Worm (Caenorhabditis elegans): ENCODE measurements around the gene K01F9.2.

Gene K01F9.2

DNA sequence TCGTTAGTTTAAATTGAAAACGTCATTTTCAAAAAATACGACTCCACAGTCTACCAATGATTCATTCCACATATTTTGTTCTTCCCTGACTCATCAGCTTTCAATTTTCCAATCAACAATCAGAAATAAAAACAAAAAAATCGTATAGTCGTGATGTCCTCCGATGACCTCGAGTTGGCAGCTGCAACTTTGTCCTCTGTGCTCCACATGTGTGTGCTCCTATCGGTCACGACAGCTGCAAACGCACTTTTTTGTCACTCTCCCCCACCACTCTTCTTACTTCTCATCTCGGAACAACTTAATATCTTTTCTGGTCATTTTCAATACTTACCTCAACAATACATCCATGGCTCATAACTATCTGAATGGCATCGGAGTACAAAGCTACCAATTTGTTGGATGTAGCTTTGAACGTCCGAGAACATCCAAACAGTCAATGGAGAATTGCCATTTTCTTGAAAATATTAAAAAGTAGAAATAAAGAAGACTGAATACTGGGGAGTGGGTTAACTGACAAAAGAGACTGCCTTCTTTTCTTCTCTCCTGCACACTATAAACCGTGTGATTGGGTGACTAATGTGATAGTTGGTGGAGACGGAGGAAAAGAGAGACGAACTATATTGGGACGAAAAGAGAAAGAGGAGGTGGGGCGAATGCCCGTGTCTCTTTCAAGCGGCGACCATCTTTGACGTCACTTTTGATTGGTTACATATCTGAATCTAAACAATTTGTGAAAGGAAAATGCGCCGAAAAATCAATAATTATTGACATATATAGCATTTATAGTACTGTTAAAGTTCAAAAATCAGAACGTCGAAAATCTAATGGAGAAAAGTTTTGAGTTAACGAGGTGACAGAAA lies 9.7 kb downstream of the K01F9.2 start:
- no peak for TF ChIP-seq tab-1 (GFP tag; IDR thresholded peaks at IDR 0.05)

DNA sequence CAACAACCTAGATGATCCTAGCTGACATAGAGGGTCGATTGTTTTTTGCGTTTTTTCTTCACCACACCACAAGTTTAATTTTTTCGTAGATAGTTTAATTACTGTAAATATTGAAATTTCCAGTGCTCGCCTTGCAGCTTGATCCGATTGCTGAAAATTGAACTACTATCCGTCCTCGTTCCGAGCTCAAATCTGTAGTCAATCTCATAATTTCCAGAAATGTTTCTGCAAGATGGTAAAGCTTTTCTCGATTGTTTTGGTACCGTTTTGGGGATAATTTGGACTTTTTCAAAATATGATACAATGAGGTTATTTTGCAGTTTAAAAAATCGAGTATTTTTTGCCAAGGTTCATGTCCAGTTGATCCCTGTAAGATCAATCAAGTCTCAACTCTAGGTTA lies 10.9 kb downstream of the K01F9.2 start:
- TF ChIP-seq tab-1 (GFP tag; IDR thresholded peaks at IDR 0.05), result no peak
- TF ChIP-seq cog-1 (tag; optimal IDR thresholded peaks at IDR 0.05), result no peak
- TF ChIP-seq ref-1 (GFP tag; conservative IDR thresholded peaks at IDR 0.05), result no peak
- no peak for TF ChIP-seq ztf-29 (GFP tag; IDR thresholded peaks at IDR 0.05)
- TF ChIP-seq klf-2 (GFP tag; conservative IDR thresholded peaks at IDR 0.05), result no peak
- no peak for TF ChIP-seq T22C8.4 (GFP tag; IDR thresholded peaks at IDR 0.05)
- no peak for TF ChIP-seq ztf-23 (GFP tag; IDR thresholded peaks at IDR 0.05)

DNA sequence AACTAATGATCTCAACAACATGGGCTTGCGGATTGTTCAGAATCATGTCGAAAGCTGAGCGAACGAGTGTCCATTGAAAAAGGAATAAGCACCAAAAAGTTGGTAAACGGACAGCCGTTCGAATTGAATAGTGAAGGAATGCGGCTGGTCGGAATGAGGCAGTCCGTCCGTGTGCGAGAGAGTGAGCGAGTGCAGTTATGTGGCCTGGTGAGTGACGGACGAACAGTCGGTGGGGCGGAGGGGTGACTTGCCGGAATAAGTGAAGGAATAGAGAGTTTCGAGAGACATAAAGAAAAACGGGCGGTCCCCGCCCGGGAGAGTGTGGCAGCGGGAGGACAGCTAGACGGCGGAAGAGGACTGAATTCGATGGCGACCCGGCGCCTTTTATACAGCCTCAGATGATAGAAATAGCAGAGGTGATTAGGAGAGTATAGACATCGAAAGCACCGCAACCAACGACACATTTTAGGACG lies 11.6 kb downstream of the K01F9.2 start:
- TF ChIP-seq cog-1 (tag; optimal IDR thresholded peaks at IDR 0.05) (peak; percentile 11), med-1 (GFP tag; optimal IDR thresholded peaks at IDR 0.05; ENCODE audit: insufficient read depth) (no peak), tab-1 (GFP tag; IDR thresholded peaks at IDR 0.05) (peak; percentile 51; the same call in 1 of the 2 replicates), ztf-29 (GFP tag; IDR thresholded peaks at IDR 0.05) (no peak), T22C8.4 (GFP tag; IDR thresholded peaks at IDR 0.05) (no peak), flt-1 (GFP tag; IDR thresholded peaks at IDR 0.05) (0 out of 2 replicates have a peak, but pooled peaks have one; percentile 54), ztf-23 (GFP tag; IDR thresholded peaks at IDR 0.05) (peak; percentile 57; the same call in 1 of the 2 replicates), ref-1 (GFP tag; conservative IDR thresholded peaks at IDR 0.05) (no peak), klf-2 (GFP tag; conservative IDR thresholded peaks at IDR 0.05) (no peak)

- no peak for TF ChIP-seq ref-1 (GFP tag; conservative IDR thresholded peaks at IDR 0.05)
- no peak for TF ChIP-seq flt-1 (GFP tag; IDR thresholded peaks at IDR 0.05)
- TF ChIP-seq T22C8.4 (GFP tag; IDR thresholded peaks at IDR 0.05), result no peak
- TF ChIP-seq cog-1 (tag; optimal IDR thresholded peaks at IDR 0.05), result no peak
- no peak for TF ChIP-seq ztf-23 (GFP tag; IDR thresholded peaks at IDR 0.05)
- no peak for TF ChIP-seq tab-1 (GFP tag; IDR thresholded peaks at IDR 0.05)
- TF ChIP-seq med-1 (GFP tag; optimal IDR thresholded peaks at IDR 0.05; ENCODE audit: insufficient read depth), result no peak
- TF ChIP-seq klf-2 (GFP tag; conservative IDR thresholded peaks at IDR 0.05), result no peak
- TF ChIP-seq ztf-29 (GFP tag; IDR thresholded peaks at IDR 0.05), result no peak
These were observed 18.4 kb downstream of the K01F9.2 start for ce11 chrIII:8858482-8858881.

DNA sequence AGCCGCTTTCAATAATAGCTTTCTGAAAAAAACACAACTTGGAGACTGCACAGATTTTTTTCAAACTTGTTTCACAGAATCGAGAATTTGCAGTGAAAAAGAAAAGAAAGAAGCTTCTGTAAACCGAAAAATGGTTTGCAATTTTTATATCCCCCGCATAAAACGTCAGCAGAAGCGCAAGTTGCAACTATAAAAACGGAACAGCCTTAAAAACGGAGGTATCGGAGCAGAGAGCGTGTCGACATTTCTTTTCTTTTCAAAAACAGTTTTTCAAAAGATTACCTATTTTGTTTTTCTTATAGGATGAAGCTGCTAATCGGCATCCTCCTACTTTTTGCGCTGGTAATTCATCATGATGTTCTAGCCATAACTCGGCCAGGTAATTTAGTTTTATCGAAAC lies 25.0 kb downstream of the K01F9.2 start, which contains the start of gene plg-1:
TSS of gene plg-1 (plus strand) at position 301 of the 400 bp plus-strand sequence.
- no peak for TF ChIP-seq tab-1 (GFP tag; IDR thresholded peaks at IDR 0.05)
- TF ChIP-seq klf-2 (GFP tag; conservative IDR thresholded peaks at IDR 0.05), result no peak
- no peak for TF ChIP-seq ref-1 (GFP tag; conservative IDR thresholded peaks at IDR 0.05)
- TF ChIP-seq ztf-23 (GFP tag; IDR thresholded peaks at IDR 0.05), result no peak
- no peak for TF ChIP-seq flt-1 (GFP tag; IDR thresholded peaks at IDR 0.05)
- no peak for TF ChIP-seq cog-1 (tag; optimal IDR thresholded peaks at IDR 0.05)
- no peak for TF ChIP-seq med-1 (GFP tag; optimal IDR thresholded peaks at IDR 0.05; ENCODE audit: insufficient read depth)
- no peak for TF ChIP-seq T22C8.4 (GFP tag; IDR thresholded peaks at IDR 0.05)
- TF ChIP-seq ztf-29 (GFP tag; IDR thresholded peaks at IDR 0.05), result no peak

- TF ChIP-seq med-1 (GFP tag; optimal IDR thresholded peaks at IDR 0.05; ENCODE audit: insufficient read depth), result no peak
- TF ChIP-seq ztf-23 (GFP tag; IDR thresholded peaks at IDR 0.05), result 0 out of 2 replicates have a peak, but pooled peaks have one; percentile 59
- TF ChIP-seq cog-1 (tag; optimal IDR thresholded peaks at IDR 0.05), result peak; percentile 51
- no peak for TF ChIP-seq T22C8.4 (GFP tag; IDR thresholded peaks at IDR 0.05)
- TF ChIP-seq tab-1 (GFP tag; IDR thresholded peaks at IDR 0.05), result no peak
- TF ChIP-seq ztf-29 (GFP tag; IDR thresholded peaks at IDR 0.05), result no peak
- TF ChIP-seq flt-1 (GFP tag; IDR thresholded peaks at IDR 0.05), result peak; percentile 27; the same call in 1 of the 2 replicates
These were observed 26.4 kb downstream of the K01F9.2 start, which contains the start of gene F44E2.9 for ce11 chrIII:8850482-8851047. F44E2.9 (minus strand) TSS chrIII:8850532.

DNA sequence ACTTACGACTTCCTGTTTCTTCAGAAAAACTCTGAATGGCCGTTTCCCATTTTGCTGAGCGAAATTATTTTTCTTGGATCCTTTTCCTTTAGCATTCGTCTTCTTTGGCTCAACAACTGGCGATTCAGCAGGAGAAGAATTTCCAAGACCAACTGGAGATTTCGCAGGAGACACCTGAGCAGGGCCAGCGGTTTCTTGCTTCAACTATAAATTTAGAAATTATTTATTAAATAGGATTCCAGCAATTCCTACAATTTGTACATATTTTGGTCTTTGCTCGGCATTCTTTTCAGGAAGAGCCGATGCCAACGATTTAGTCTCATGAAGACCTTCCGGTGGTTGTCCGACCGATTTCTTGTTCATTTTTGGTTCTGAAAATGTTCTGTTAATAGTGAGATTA lies 27.4 kb downstream of the K01F9.2 start, which contains the start of gene F44E2.8:
TSS of gene F44E2.8 (minus strand) at position 371 of the 400 bp plus-strand sequence.
- TF ChIP-seq flt-1 (GFP tag; IDR thresholded peaks at IDR 0.05) (no peak), tab-1 (GFP tag; IDR thresholded peaks at IDR 0.05) (no peak), klf-2 (GFP tag; conservative IDR thresholded peaks at IDR 0.05) (no peak), ztf-29 (GFP tag; IDR thresholded peaks at IDR 0.05) (no peak)

- TF ChIP-seq klf-2 (GFP tag; conservative IDR thresholded peaks at IDR 0.05) (no peak), cog-1 (tag; optimal IDR thresholded peaks at IDR 0.05) (no peak), med-1 (GFP tag; optimal IDR thresholded peaks at IDR 0.05; ENCODE audit: insufficient read depth) (no peak)
These were observed 28.6 kb downstream of the K01F9.2 start, which contains the start of gene F44E2.7 for ce11 chrIII:8848372-8848771. F44E2.7 (minus strand) TSS chrIII:8848472.

- no peak for TF ChIP-seq T22C8.4 (GFP tag; IDR thresholded peaks at IDR 0.05)
- TF ChIP-seq ref-1 (GFP tag; conservative IDR thresholded peaks at IDR 0.05), result no peak
- TF ChIP-seq klf-2 (GFP tag; conservative IDR thresholded peaks at IDR 0.05), result no peak
- no peak for TF ChIP-seq flt-1 (GFP tag; IDR thresholded peaks at IDR 0.05)
- TF ChIP-seq tab-1 (GFP tag; IDR thresholded peaks at IDR 0.05), result no peak
- peak; percentile 10 for TF ChIP-seq cog-1 (tag; optimal IDR thresholded peaks at IDR 0.05)
- TF ChIP-seq ztf-29 (GFP tag; IDR thresholded peaks at IDR 0.05), result peak; percentile 46; the same call in 1 of the 2 replicates
These were observed 29.2 kb downstream of the K01F9.2 start for ce11 chrIII:8847722-8848121.

DNA sequence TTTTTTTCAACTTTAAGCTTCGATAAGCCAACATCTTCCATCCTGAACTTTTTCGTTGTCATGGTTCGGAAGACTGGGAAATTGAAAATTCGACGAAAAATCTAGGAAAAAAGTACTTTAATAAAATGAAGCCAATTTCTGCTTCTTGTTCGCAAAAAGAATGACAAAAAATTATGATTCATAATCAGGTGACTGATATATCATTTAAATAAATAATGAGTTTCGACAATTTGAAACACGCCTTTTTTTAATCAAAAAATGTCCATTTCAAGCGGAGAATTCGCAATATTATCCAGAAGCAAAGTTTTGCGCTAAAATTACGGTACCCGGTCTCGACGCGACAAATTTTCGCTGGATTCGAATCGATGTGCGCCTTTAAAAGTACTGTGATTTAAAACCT lies 31.8 kb downstream of the K01F9.2 start, which contains the start of gene F44E2.6:
TSS of gene F44E2.6 (minus strand) at position 101 of the 400 bp plus-strand sequence.
- TF ChIP-seq ref-1 (GFP tag; conservative IDR thresholded peaks at IDR 0.05), result no peak
- TF ChIP-seq cog-1 (tag; optimal IDR thresholded peaks at IDR 0.05), result no peak
- TF ChIP-seq flt-1 (GFP tag; IDR thresholded peaks at IDR 0.05), result no peak
- no peak for TF ChIP-seq med-1 (GFP tag; optimal IDR thresholded peaks at IDR 0.05; ENCODE audit: insufficient read depth)
- no peak for TF ChIP-seq tab-1 (GFP tag; IDR thresholded peaks at IDR 0.05)
- no peak for TF ChIP-seq klf-2 (GFP tag; conservative IDR thresholded peaks at IDR 0.05)
